Fruit fly (Drosophila melanogaster): ENCODE measurements around the gene Acp24A4.
A peak's percentile ranks its signal among the peaks of the same experiment; 100 is the strongest.

The Acp24A4 gene

dm6 chr2L:3712949-3713416 is 19.3 kb upstream of the Acp24A4 start, which contains the start of the genes CG31955 and CG2818 (continued):
- TF ChIP-seq NC2α (GFP tag; optimal IDR thresholded peaks at IDR 0.05) (no peak), Poxn (GFP tag; IDR thresholded peaks at IDR 0.05) (no peak), ranshi (GFP tag; IDR thresholded peaks at IDR 0.05) (peak; percentile 62; the same call in 1 of the 2 replicates), vnd (GFP tag; IDR thresholded peaks at IDR 0.05; ENCODE audit: partially characterized antibody) (peak; percentile 36; the same call in 1 of the 3 replicates), CG14860 (GFP tag; IDR thresholded peaks at IDR 0.05; ENCODE audit: partially characterized antibody) (peak; percentile 21; the same call in 1 of the 3 replicates), CG13894 (tag; optimal IDR thresholded peaks at IDR 0.05) (peak; percentile 40), CG17829 (tag; optimal IDR thresholded peaks at IDR 0.05) (peak; percentile 49), CG11696 (GFP tag; IDR thresholded peaks at IDR 0.05) (no peak), CG13624 (GFP tag; optimal IDR thresholded peaks at IDR 0.05) (peak; percentile 6), fd96Cb (tag; optimal IDR thresholded peaks at IDR 0.05) (no peak), CG3281 (GFP tag; optimal IDR thresholded peaks at IDR 0.05) (peak; percentile 22), cas (GFP tag; IDR thresholded peaks at IDR 0.05) (no peak), CG42726 (GFP tag; IDR thresholded peaks at IDR 0.05; ENCODE audit: partially characterized antibody) (0 out of 2 replicates have a peak, but pooled peaks have one; percentile 16), dmrt99B (tag; optimal IDR thresholded peaks at IDR 0.05) (no peak), unc-4 (GFP tag; IDR thresholded peaks at IDR 0.05; ENCODE audit: partially characterized antibody) (peak; percentile 77), CG34224 (GFP tag; IDR thresholded peaks at IDR 0.05; ENCODE audit: partially characterized antibody) (peak; percentile 81), CG13424 (tag; optimal IDR thresholded peaks at IDR 0.05) (peak; percentile 48), nom (GFP tag; optimal IDR thresholded peaks at IDR 0.05) (no peak), Dp (GFP tag; optimal IDR thresholded peaks at IDR 0.05) (peak; percentile 59), CG2120 (GFP tag; optimal IDR thresholded peaks at IDR 0.05) (peak; percentile 41), oc (tag; optimal IDR thresholded peaks at IDR 0.05) (no peak), NfI (GFP tag; optimal IDR thresholded peaks at IDR 0.05) (peak; percentile 26), nerfin-2 (GFP tag; IDR thresholded peaks at IDR 0.05; ENCODE audit: partially characterized antibody) (0 out of 2 replicates have a peak, but pooled peaks have one; percentile 24), NC2β (GFP tag; optimal IDR thresholded peaks at IDR 0.05) (peak; percentile 3), Dbx (GFP tag; IDR thresholded peaks at IDR 0.05) (no peak), zfh1 (GFP tag; IDR thresholded peaks at IDR 0.05) (no peak), CG8290 (GFP tag; optimal IDR thresholded peaks at IDR 0.05) (no peak), CG8290 (tag; optimal IDR thresholded peaks at IDR 0.05) (peak in 1 of 2 experiments; percentile 59), al (GFP tag; IDR thresholded peaks at IDR 0.05) (no peak), CG2116 (GFP tag; optimal IDR thresholded peaks at IDR 0.05) (peak; percentile 93), E2f2 (GFP tag; IDR thresholded peaks at IDR 0.05) (peak; percentile 72), ci (GFP tag; IDR thresholded peaks at IDR 0.05) (no peak), Xbp1 (GFP tag; optimal IDR thresholded peaks at IDR 0.05) (peak; percentile 18), zf30C (GFP tag; optimal IDR thresholded peaks at IDR 0.05) (no peak), PHDP (tag; optimal IDR thresholded peaks at IDR 0.05) (peak; percentile 3), HLH54F (GFP tag; optimal IDR thresholded peaks at IDR 0.05) (peak; percentile 35), Adf1 (GFP tag; IDR thresholded peaks at IDR 0.05) (0 out of 2 replicates have a peak, but pooled peaks have one; percentile 5), CG3995 (GFP tag; optimal IDR thresholded peaks at IDR 0.05) (peak; percentile 58), CG13287 (GFP tag; IDR thresholded peaks at IDR 0.05; ENCODE audit: partially characterized antibody) (peak; percentile 84), Sry-δ (GFP tag; optimal IDR thresholded peaks at IDR 0.05) (peak; percentile 86), CoRest (tag; optimal IDR thresholded peaks at IDR 0.05) (peak; percentile 47), Bdp1 (GFP tag; optimal IDR thresholded peaks at IDR 0.05) (no peak), Doc3 (GFP tag; IDR thresholded peaks at IDR 0.05; ENCODE audit: partially characterized antibody) (peak; percentile 68), Hsf (GFP tag; optimal IDR thresholded peaks at IDR 0.05) (peak; percentile 42), CG17186 (GFP tag; optimal IDR thresholded peaks at IDR 0.05) (peak; percentile 82), hbn (GFP tag; IDR thresholded peaks at IDR 0.05; ENCODE audit: partially characterized antibody) (peak; percentile 59), nmo (GFP tag; optimal IDR thresholded peaks at IDR 0.05) (peak; percentile 32), MBD-R2 (GFP tag; IDR thresholded peaks at IDR 0.05) (peak; percentile 45; the same call in 1 of the 2 replicates), CG16813 (GFP tag; IDR thresholded peaks at IDR 0.05; ENCODE audit: partially characterized antibody) (peak; percentile 76)

Data from whole organism, embryonic.